Fruit fly (Drosophila melanogaster): ENCODE measurements around the gene CG46412.
"Not testable (repeated sequence)": the region's sequence is repeated elsewhere in the genome, so short reads cannot be mapped to it uniquely, and the experiment has no call there.

CG46412 gene

DNA sequence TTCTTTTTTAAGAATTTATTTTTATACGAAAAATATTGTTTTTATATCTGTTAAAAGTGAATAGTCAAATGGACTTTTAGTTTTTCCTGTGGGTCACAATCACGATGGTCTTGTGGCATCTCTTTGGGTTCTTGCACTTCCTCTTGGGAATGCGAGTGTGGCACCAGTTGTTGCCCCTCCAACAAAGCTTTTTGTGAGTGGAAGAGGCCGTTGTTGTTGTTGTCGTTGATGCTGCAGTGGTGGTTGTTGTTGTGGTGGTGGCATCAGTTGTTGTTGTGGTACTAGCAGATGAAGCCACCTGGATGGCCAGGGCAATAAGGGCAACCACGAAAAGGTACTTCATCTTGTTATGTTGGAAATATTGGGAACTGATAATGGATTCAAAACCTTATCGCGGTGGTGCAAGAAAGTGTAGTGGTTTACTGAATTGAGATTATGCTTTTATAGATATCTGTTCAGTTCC lies 14.4 kb upstream of the CG46412 start, which contains the start of gene CG33270:
CG33270 (minus strand) TSS at position 413 of the 463 bp plus-strand sequence.
- TF ChIP-seq Hnf4 (GFP tag; optimal IDR thresholded peaks at IDR 0.05) (no peak), jim (GFP tag; optimal IDR thresholded peaks at IDR 0.05) (no peak), lola (GFP tag; optimal IDR thresholded peaks at IDR 0.05) (no peak), psq (GFP tag; optimal IDR thresholded peaks at IDR 0.05) (no peak), pan (optimal IDR thresholded peaks at IDR 0.05) (no peak), Hr78 (GFP tag; optimal IDR thresholded peaks at IDR 0.05) (no peak), dmrt93B (GFP tag; optimal IDR thresholded peaks at IDR 0.05) (no peak), sv (GFP tag; optimal IDR thresholded peaks at IDR 0.05) (no peak), Myc (optimal IDR thresholded peaks at IDR 0.05) (no peak), Sp1 (GFP tag; optimal IDR thresholded peaks at IDR 0.05) (no peak), ey (GFP tag; optimal IDR thresholded peaks at IDR 0.05) (no peak), woc (GFP tag; optimal IDR thresholded peaks at IDR 0.05) (no peak), sage (GFP tag; optimal IDR thresholded peaks at IDR 0.05) (no peak), Dif (GFP tag; optimal IDR thresholded peaks at IDR 0.05; ENCODE audit: partially characterized antibody) (no peak), dsf (GFP tag; optimal IDR thresholded peaks at IDR 0.05; ENCODE audit: borderline replicate concordance) (no peak)

dm6 chr3L:11577395-11577794 lies 13.5 kb upstream of the CG46412 start, which contains the start of gene CG33271:
Gene CG33271 (minus strand): TSS chr3L:11577495.
- TF ChIP-seq woc (GFP tag; optimal IDR thresholded peaks at IDR 0.05) (no peak), dl (GFP tag; optimal IDR thresholded peaks at IDR 0.05; ENCODE audit: insufficient read depth in 1 of 2, partially characterized antibody in 2 of 2) (no peak), usp (GFP tag; optimal IDR thresholded peaks at IDR 0.05) (no peak), Dfd (GFP tag; optimal IDR thresholded peaks at IDR 0.05) (no peak), rgr (GFP tag; optimal IDR thresholded peaks at IDR 0.05) (no peak), Hnf4 (GFP tag; optimal IDR thresholded peaks at IDR 0.05) (no peak), sage (GFP tag; optimal IDR thresholded peaks at IDR 0.05) (no peak), Myc (optimal IDR thresholded peaks at IDR 0.05) (no peak), OdsH (GFP tag; optimal IDR thresholded peaks at IDR 0.05) (no peak), Sp1 (GFP tag; optimal IDR thresholded peaks at IDR 0.05) (no peak), fru (GFP tag; optimal IDR thresholded peaks at IDR 0.05) (no peak), Hr83 (GFP tag; optimal IDR thresholded peaks at IDR 0.05; ENCODE audit: poor library complexity, severe bottlenecking) (no peak), lola (GFP tag; optimal IDR thresholded peaks at IDR 0.05) (no peak), pan (optimal IDR thresholded peaks at IDR 0.05) (no peak)

DNA sequence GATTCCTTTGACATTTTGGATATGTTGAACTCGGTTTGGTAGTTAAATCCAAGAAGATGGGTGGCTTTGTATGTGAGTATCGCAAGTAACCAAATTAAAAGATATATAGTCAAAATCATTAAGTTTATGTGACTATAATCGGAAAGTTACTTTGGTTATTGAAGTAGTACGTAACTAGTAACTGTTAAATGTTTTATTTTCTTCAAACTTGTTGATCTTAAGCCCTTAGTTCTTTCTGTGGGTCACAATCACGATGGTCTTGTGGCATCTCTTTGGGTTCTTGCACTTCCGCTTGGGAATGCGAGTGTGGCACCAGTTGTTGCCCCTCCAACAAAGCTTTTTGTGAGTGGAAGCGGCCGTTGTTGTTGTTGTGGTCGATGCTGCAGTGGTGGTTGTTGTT lies 13.1 kb upstream of the CG46412 start, which contains the start of gene CG33489:
CG33489 (minus strand) TSS at position 101 of the 400 bp plus-strand sequence.
- TF ChIP-seq h, Dfd, GATAd (GFP tag; optimal IDR thresholded peaks at IDR 0.05): not testable (repeated sequence)

dm6 chr3L:11574563-11574962 lies 10.7 kb upstream of the CG46412 start, which contains the start of gene CG33490:
Gene CG33490 (minus strand): TSS chr3L:11574663.
- TF ChIP-seq woc (GFP tag; optimal IDR thresholded peaks at IDR 0.05), result no peak
- TF ChIP-seq ey (GFP tag; optimal IDR thresholded peaks at IDR 0.05), result no peak
- TF ChIP-seq dmrt93B (GFP tag; optimal IDR thresholded peaks at IDR 0.05), result no peak
- no peak for TF ChIP-seq h (GFP tag; optimal IDR thresholded peaks at IDR 0.05)
- TF ChIP-seq br (GFP tag; optimal IDR thresholded peaks at IDR 0.05), result no peak
- no peak for TF ChIP-seq Jra (GFP tag; optimal IDR thresholded peaks at IDR 0.05)
- TF ChIP-seq CG32264 (GFP tag; optimal IDR thresholded peaks at IDR 0.05), result no peak
- no peak for TF ChIP-seq psq (GFP tag; optimal IDR thresholded peaks at IDR 0.05)
- TF ChIP-seq rgr (GFP tag; optimal IDR thresholded peaks at IDR 0.05), result no peak

dm6 chr3L:11561946-11562760 lies 1.7 kb downstream of the CG46412 start, which contains the start of the genes CG7394 and Mob2:
Gene CG7394 (plus strand): TSS chr3L:11561996.
Gene Mob2 (minus strand): TSS chr3L:11562233.
- TF ChIP-seq OdsH (GFP tag; optimal IDR thresholded peaks at IDR 0.05) (peak; percentile 94), Myc (optimal IDR thresholded peaks at IDR 0.05) (no peak), sv (GFP tag; optimal IDR thresholded peaks at IDR 0.05) (peak; percentile 87), Hr78 (GFP tag; optimal IDR thresholded peaks at IDR 0.05) (no peak), Abd-B (GFP tag; optimal IDR thresholded peaks at IDR 0.05) (no peak), CrebA (GFP tag; optimal IDR thresholded peaks at IDR 0.05; ENCODE audit: borderline replicate concordance) (peak; percentile 22), CG9705 (GFP tag; optimal IDR thresholded peaks at IDR 0.05) (peak; percentile 86), CG32264 (GFP tag; optimal IDR thresholded peaks at IDR 0.05) (peak; percentile 73), N (GFP tag; optimal IDR thresholded peaks at IDR 0.05) (peak; percentile 2), sage (GFP tag; optimal IDR thresholded peaks at IDR 0.05) (peak; percentile 81), br (GFP tag; optimal IDR thresholded peaks at IDR 0.05) (peak; percentile 84), dl (GFP tag; optimal IDR thresholded peaks at IDR 0.05; ENCODE audit: insufficient read depth in 1 of 2, partially characterized antibody in 2 of 2) (no peak), Dfd (GFP tag; optimal IDR thresholded peaks at IDR 0.05) (no peak), Sp1 (GFP tag; optimal IDR thresholded peaks at IDR 0.05) (peak; percentile 88), ey (GFP tag; optimal IDR thresholded peaks at IDR 0.05) (peak; percentile 90), GATAd (GFP tag; optimal IDR thresholded peaks at IDR 0.05) (peak; percentile 82), fru (GFP tag; optimal IDR thresholded peaks at IDR 0.05) (peak; percentile 88), lola (GFP tag; optimal IDR thresholded peaks at IDR 0.05) (no peak), Hnf4 (GFP tag; optimal IDR thresholded peaks at IDR 0.05) (peak; percentile 88), HLH106 (tag; optimal IDR thresholded peaks at IDR 0.05) (peak; percentile 87), dsf (GFP tag; optimal IDR thresholded peaks at IDR 0.05; ENCODE audit: borderline replicate concordance) (peak; percentile 91), jim (GFP tag; optimal IDR thresholded peaks at IDR 0.05) (no peak), foxo (GFP tag; optimal IDR thresholded peaks at IDR 0.05) (peak; percentile 23 to 92), dmrt93B (GFP tag; optimal IDR thresholded peaks at IDR 0.05) (peak; percentile 63), brk (GFP tag; optimal IDR thresholded peaks at IDR 0.05) (peak; percentile 97), pan (optimal IDR thresholded peaks at IDR 0.05) (peak; percentile 65), rgr (GFP tag; optimal IDR thresholded peaks at IDR 0.05) (peak; percentile 96), Vsx2 (GFP tag; optimal IDR thresholded peaks at IDR 0.05; ENCODE audit: partially characterized antibody) (no peak)
